Fruit fly (Drosophila melanogaster) whole organism, embryonic: ENCODE results near the gene jagn.

Source experiments
- Awh ChIP-seq: fragments of 200-800 bp; sonication (Bioruptor generic); IDR thresholded peaks from 2 replicates; pipeline ENCODE4, ENCODE4 v1.3.6; 2022; ENCODE audit warnings: missing biosample characterization, missing genetic modification characterization
- C15 ChIP-seq: fragments of 200-800 bp; sonication (Bioruptor generic); IDR thresholded peaks from 3 replicates; pipeline ENCODE4 v1.3.6; 2022; ENCODE audit warnings: missing biosample characterization, missing genetic modification characterization
- CG10462 ChIP-seq: fragments of 200-800 bp; sonication (Bioruptor generic); optimal IDR thresholded peaks from 2 replicates; lab custom pipeline; 2016; ENCODE audit warnings: missing biosample characterization, missing genetic modification characterization
- CG11560 ChIP-seq: fragments of 200-800 bp; sonication (Bioruptor generic); IDR thresholded peaks from 3 replicates; pipeline ENCODE4 v1.3.6; 2022; ENCODE audit warnings: missing biosample characterization, missing genetic modification characterization
- CG13624 ChIP-seq: fragments of 200-800 bp; sonication (Bioruptor generic); optimal IDR thresholded peaks from 2 replicates; lab custom pipeline; 2016; ENCODE audit warnings: missing biosample characterization, missing genetic modification characterization
- CG14014 ChIP-seq: fragments of 200-800 bp; sonication (Bioruptor generic); IDR thresholded peaks from 2 replicates; pipeline ENCODE4 v1.3.6; 2022; ENCODE audit warnings: missing biosample characterization, missing genetic modification characterization
- CG14050 ChIP-seq: fragments of 200-800 bp; sonication (Bioruptor generic); IDR thresholded peaks from 3 replicates; pipeline ENCODE4 v1.3.6; 2022; ENCODE audit warnings: missing biosample characterization, missing genetic modification characterization
- CG15601 ChIP-seq: fragments of 200-800 bp; sonication (Bioruptor generic); optimal IDR thresholded peaks from 3 replicates; lab custom pipeline; 2019; ENCODE audit warnings: missing biosample characterization, mild to moderate bottlenecking, missing genetic modification characterization, moderate library complexity
- CG16779 ChIP-seq: fragments of 200-800 bp; sonication (Bioruptor generic); IDR thresholded peaks from 2 replicates; pipeline ENCODE4 v1.3.6; 2022; ENCODE audit warnings: missing biosample characterization, missing genetic modification characterization
- CG18011 ChIP-seq: fragments of 200-800 bp; sonication (Bioruptor generic); optimal IDR thresholded peaks from 2 replicates; lab custom pipeline; 2017; ENCODE audit warnings: missing biosample characterization, missing genetic modification characterization, mild to moderate bottlenecking, moderate library complexity, missing genotype
- CG1832 ChIP-seq: fragments of 200-800 bp; sonication (Bioruptor generic); optimal IDR thresholded peaks from 2 replicates; lab custom pipeline; 2017; ENCODE audit warnings: missing biosample characterization, mild to moderate bottlenecking, missing genetic modification characterization, inconsistent platforms
- CG18619 ChIP-seq: fragments of 200-800 bp; sonication (Bioruptor generic); optimal IDR thresholded peaks from 3 replicates; lab custom pipeline; 2017; ENCODE audit warnings: missing biosample characterization, mild to moderate bottlenecking, missing genetic modification characterization
- CG2712 ChIP-seq: fragments of 200-800 bp; optimal IDR thresholded peaks from 3 replicates; lab custom pipeline; 2019; ENCODE audit warnings: missing biosample characterization, mild to moderate bottlenecking, missing genetic modification characterization, moderate library complexity
- CG2875 ChIP-seq: fragments of 200-800 bp; sonication (Bioruptor generic); optimal IDR thresholded peaks from 2 replicates; lab custom pipeline; 2017; ENCODE audit warnings: missing biosample characterization, mild to moderate bottlenecking, missing genetic modification characterization, missing genetic modification reagents
- CG32767 ChIP-seq: fragments of 200-800 bp; sonication (Bioruptor generic); IDR thresholded peaks from 2 replicates; pipeline ENCODE4 v1.3.6; 2022; ENCODE audit warnings: missing biosample characterization, missing genetic modification characterization
- CG3726 ChIP-seq: fragments of 200-800 bp; sonication (Bioruptor generic); IDR thresholded peaks from 3 replicates; pipeline ENCODE4, ENCODE4 v1.3.6; 2022; ENCODE audit warnings: missing biosample characterization, missing genetic modification characterization
- CG4820 ChIP-seq: fragments of 200-800 bp; sonication (Bioruptor generic); optimal IDR thresholded peaks from 3 replicates; lab custom pipeline; 2016; ENCODE audit warnings: missing biosample characterization, missing genetic modification characterization
- CG6791 ChIP-seq: fragments of 200-800 bp; sonication (Bioruptor generic); IDR thresholded peaks from 3 replicates; pipeline ENCODE4 v1.3.6; 2022; ENCODE audit warnings: missing biosample characterization, missing genetic modification characterization; ENCODE audit not compliant: partially characterized antibody
- CG9817 ChIP-seq: fragments of 200-800 bp; sonication (Bioruptor generic); optimal IDR thresholded peaks from 2 replicates; lab custom pipeline; 2018; ENCODE audit warnings: missing biosample characterization, mild to moderate bottlenecking, missing genetic modification characterization, moderate library complexity
- Dad ChIP-seq: fragments of 200-800 bp; sonication (Bioruptor generic); optimal IDR thresholded peaks from 3 replicates; lab custom pipeline; 2016; ENCODE audit warnings: missing biosample characterization, missing genetic modification characterization
- Fer1 ChIP-seq: fragments of 200-800 bp; sonication (Bioruptor generic); optimal IDR thresholded peaks from 2 replicates; lab custom pipeline; 2017; ENCODE audit warnings: missing biosample characterization, mild to moderate bottlenecking, missing genetic modification characterization
- HLH54F ChIP-seq: fragments of 200-800 bp; sonication (Bioruptor generic); optimal IDR thresholded peaks from 3 replicates; lab custom pipeline; 2016; ENCODE audit warnings: missing biosample characterization, missing genetic modification characterization
- Hr51 ChIP-seq, 2 experiments: fragments of 200-800 bp; sonication (Bioruptor generic); optimal IDR thresholded peaks; 2 replicates in 1 of 2; 3 replicates in 1 of 2; lab custom pipeline; 2016 to 2018; ENCODE audit warnings: missing biosample characterization in 2 of 2, missing genetic modification characterization in 2 of 2, mild to moderate bottlenecking in 1 of 2, moderate library complexity in 1 of 2
- NC2β ChIP-seq: fragments of 200-800 bp; sonication (Bioruptor generic); optimal IDR thresholded peaks from 2 replicates; lab custom pipeline; 2016; ENCODE audit warnings: missing biosample characterization, missing genetic modification characterization
- Side ChIP-seq: fragments of 200-800 bp; sonication (Bioruptor generic); optimal IDR thresholded peaks from 2 replicates; lab custom pipeline; 2016; ENCODE audit warnings: missing biosample characterization, missing genetic modification characterization
- Sry-β ChIP-seq: fragments of 200-800 bp; sonication (Bioruptor generic); optimal IDR thresholded peaks from 2 replicates; lab custom pipeline; 2018; ENCODE audit warnings: missing biosample characterization, mild to moderate bottlenecking, missing genetic modification characterization, moderate library complexity
- Vsx1 ChIP-seq: fragments of 200-800 bp; sonication (Bioruptor generic); optimal IDR thresholded peaks from 2 replicates; lab custom pipeline; 2017; ENCODE audit warnings: missing biosample characterization, mild to moderate bottlenecking, missing genetic modification characterization, missing genetic modification reagents
- Xbp1 ChIP-seq: fragments of 200-800 bp; sonication (Bioruptor generic); optimal IDR thresholded peaks from 3 replicates; lab custom pipeline; 2016; ENCODE audit warnings: missing biosample characterization, mild to moderate bottlenecking, missing genetic modification characterization
- ase ChIP-seq: fragments of 200-800 bp; sonication (Bioruptor generic); IDR thresholded peaks from 3 replicates; pipeline ENCODE4 v1.3.6; 2022; ENCODE audit warnings: missing biosample characterization, missing genetic modification characterization
- cas ChIP-seq: fragments of 200-800 bp; sonication (Bioruptor generic); IDR thresholded peaks from 2 replicates; pipeline ENCODE4 v1.3.6; 2022; ENCODE audit warnings: missing biosample characterization, missing genetic modification characterization
- cg ChIP-seq: fragments of 200-800 bp; sonication (Bioruptor generic); optimal IDR thresholded peaks from 3 replicates; lab custom pipeline; 2019; ENCODE audit warnings: missing biosample characterization, mild to moderate bottlenecking, missing genetic modification characterization, moderate library complexity
- chinmo ChIP-seq: fragments of 200-800 bp; sonication (Bioruptor generic); IDR thresholded peaks from 4 replicates; pipeline ENCODE4 v1.3.6; 2022; ENCODE audit warnings: missing biosample characterization, missing genetic modification characterization; ENCODE audit not compliant: partially characterized antibody
- fd64A ChIP-seq: fragments of 200-800 bp; sonication (Bioruptor generic); optimal IDR thresholded peaks from 3 replicates; lab custom pipeline; 2018; ENCODE audit warnings: missing biosample characterization, mild to moderate bottlenecking, missing genetic modification characterization
- ftz-f1 ChIP-seq: fragments of 200-800 bp; sonication (Bioruptor generic); optimal IDR thresholded peaks from 2 replicates; lab custom pipeline; 2016; ENCODE audit warnings: missing biosample characterization, missing genetic modification characterization
- grn ChIP-seq: fragments of 200-800 bp; sonication (Bioruptor generic); optimal IDR thresholded peaks from 3 replicates; lab custom pipeline; 2017; ENCODE audit warnings: missing biosample characterization, missing genetic modification characterization
- h ChIP-seq: fragments of >200 bp; optimal IDR thresholded peaks from 2 replicates; lab custom pipeline; 2017
- hb ChIP-seq: fragments of 200-800 bp; sonication (Bioruptor generic); IDR thresholded peaks from 3 replicates; pipeline ENCODE4 v1.3.6; 2022; ENCODE audit warnings: missing biosample characterization, missing genetic modification characterization; ENCODE audit not compliant: partially characterized antibody
- hbn ChIP-seq: fragments of 200-800 bp; sonication (Bioruptor generic); IDR thresholded peaks from 2 replicates; pipeline ENCODE4 v1.3.6; 2022; ENCODE audit warnings: missing biosample characterization, missing genetic modification characterization; ENCODE audit not compliant: partially characterized antibody
- jumu ChIP-seq: fragments of 200-800 bp; sonication (Bioruptor generic); optimal IDR thresholded peaks from 3 replicates; lab custom pipeline; 2016; ENCODE audit warnings: missing biosample characterization, missing genetic modification characterization
- maf-S ChIP-seq: fragments of 200-800 bp; sonication (Bioruptor generic); optimal IDR thresholded peaks from 2 replicates; lab custom pipeline; 2016; ENCODE audit warnings: missing biosample characterization, missing genetic modification characterization
- org-1 ChIP-seq: fragments of 200-800 bp; sonication (Bioruptor generic); optimal IDR thresholded peaks from 2 replicates; lab custom pipeline; 2017; ENCODE audit warnings: missing biosample characterization, missing genetic modification characterization
- pb ChIP-seq: fragments of 200-800 bp; sonication (Bioruptor generic); optimal IDR thresholded peaks from 3 replicates; lab custom pipeline; 2016; ENCODE audit warnings: missing biosample characterization, missing genetic modification characterization
- psq ChIP-seq: fragments of 200-800 bp; sonication (Bioruptor generic); optimal IDR thresholded peaks from 2 replicates; lab custom pipeline; 2017; ENCODE audit warnings: missing biosample characterization, missing genetic modification characterization
- pum ChIP-seq: fragments of 200-800 bp; sonication (Bioruptor generic); optimal IDR thresholded peaks from 2 replicates; lab custom pipeline; 2016; ENCODE audit warnings: missing biosample characterization, missing genetic modification characterization
- ranshi ChIP-seq: fragments of 200-800 bp; sonication (Bioruptor generic); IDR thresholded peaks from 2 replicates; pipeline ENCODE4 v1.3.6; 2022; ENCODE audit warnings: missing biosample characterization, missing genetic modification characterization
- sens ChIP-seq: fragments of 200-800 bp; sonication (Bioruptor generic); peaks from one replicate; lab custom pipeline; 2016; ENCODE audit warnings: missing biosample characterization, missing genetic modification characterization
- sim ChIP-seq: fragments of 200-800 bp; sonication (Bioruptor generic); IDR thresholded peaks from 2 replicates; pipeline ENCODE4 v1.3.6; 2022; ENCODE audit warnings: missing biosample characterization, missing genetic modification characterization
- vnd ChIP-seq: fragments of 200-800 bp; sonication (Bioruptor generic); IDR thresholded peaks from 3 replicates; pipeline ENCODE4 v1.3.6; 2022; ENCODE audit warnings: missing biosample characterization, missing genetic modification characterization; ENCODE audit not compliant: partially characterized antibody

The jagn gene

DNA sequence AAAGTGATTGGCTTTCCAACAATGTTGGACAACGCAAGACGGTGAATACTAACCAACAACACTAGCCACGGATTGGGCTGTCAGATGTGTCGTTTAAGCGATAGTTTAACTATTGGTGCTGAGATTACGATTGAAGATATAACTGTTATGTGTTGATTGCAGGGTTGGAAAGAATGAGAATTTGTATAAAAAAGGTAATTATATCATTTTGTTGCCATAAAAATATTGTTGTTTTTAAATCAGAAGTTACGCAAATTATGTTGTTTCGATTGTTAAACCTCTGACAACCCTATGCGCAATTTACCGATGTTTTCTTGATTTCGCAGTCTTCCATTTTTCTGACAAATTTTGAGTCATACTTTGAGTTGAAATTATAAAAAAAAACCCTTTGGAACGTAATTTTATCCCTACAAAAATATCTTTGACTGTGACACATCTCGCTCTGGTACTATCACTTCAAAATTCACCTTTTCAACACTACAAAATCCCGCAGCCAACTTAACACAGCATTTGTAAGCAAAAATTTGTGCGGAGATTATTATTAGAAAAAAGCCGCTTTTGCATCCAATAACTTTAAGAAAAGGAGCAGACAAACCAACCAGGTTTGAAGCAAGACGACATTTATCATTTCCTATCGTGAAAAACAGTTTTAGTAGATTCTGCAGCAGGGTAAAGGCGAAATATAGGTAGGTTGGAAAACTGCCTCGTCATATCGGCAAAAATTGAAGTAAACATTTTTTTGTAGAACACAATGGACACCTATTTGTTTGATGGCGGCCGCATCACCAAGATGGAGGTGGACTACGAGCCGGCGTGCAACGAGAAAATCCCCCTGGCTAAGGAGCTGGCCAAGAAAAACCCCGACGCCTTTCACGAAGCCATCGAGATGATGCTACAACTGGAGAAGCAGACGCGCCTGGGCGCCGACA, 10.2 kb downstream of the jagn start, which contains the start of the genes Hat1 and Rpn5 (continued):
- TF ChIP-seq grn (GFP tag; lab: Kevin White, UChicago) (peak; percentile 70), hb (GFP tag; lab: Robert Waterston, UW) (peak; percentile 63; the same call in 2 of the 3 replicates), maf-S (GFP tag; lab: Kevin White, UChicago) (peak; percentile 88), HLH54F (GFP tag; lab: Kevin White, UChicago) (peak; percentile 94), CG4820 (GFP tag; lab: Kevin White, UChicago) (peak; percentile 85), ftz-f1 (GFP tag; lab: Kevin White, UChicago) (peak; percentile 4), Xbp1 (peak; percentile 90), CG15601 (tag; lab: Kevin White, UChicago) (peak; percentile 53), vnd (GFP tag; lab: Robert Waterston, UW) (peak; percentile 54; the same call in 1 of the 3 replicates), C15 (GFP tag; lab: Robert Waterston, UW) (no peak), CG10462 (peak; percentile 23), CG14050 (no peak; the same call in 2 of the 3 replicates), NC2β (peak; percentile 79), ranshi (GFP tag; lab: Robert Waterston, UW) (peak; percentile 28; the same call in 1 of the 2 replicates), cas (GFP tag; lab: Robert Waterston, UW) (0 out of 2 replicates have a peak, but pooled peaks have one; percentile 21), CG2712 (tag; lab: Kevin White, UChicago) (peak; percentile 82), jumu (peak; percentile 87), CG9817 (peak; percentile 76), Vsx1 (GFP tag; lab: Kevin White, UChicago) (peak; percentile 49), CG13624 (peak; percentile 95), Hr51 (GFP tag; optimal IDR thresholded peaks at IDR 0.05; lab: Kevin White, UChicago) (peak; percentile 66 to 76), cg (GFP tag; lab: Kevin White, UChicago) (no peak), CG18011 (GFP tag; lab: Kevin White, UChicago) (peak; percentile 69), ase (peak; percentile 51; the same call in 1 of the 3 replicates), Dad (GFP tag; lab: Kevin White, UChicago) (peak; percentile 88), CG32767 (GFP tag; lab: Robert Waterston, UW) (no peak), Sry-β (GFP tag; lab: Kevin White, UChicago) (peak; percentile 90), pb (GFP tag; lab: Kevin White, UChicago) (peak; percentile 78), CG2875 (GFP tag; lab: Kevin White, UChicago) (peak; percentile 35), h (no peak), org-1 (GFP tag; lab: Kevin White, UChicago) (peak; percentile 48), chinmo (no peak), hbn (GFP tag; lab: Robert Waterston, UW) (peak; percentile 71), Fer1 (GFP tag; lab: Kevin White, UChicago) (peak; percentile 52), CG6791 (GFP tag; lab: Robert Waterston, UW) (peak; percentile 64; the same call in 1 of the 3 replicates), CG1832 (GFP tag; lab: Kevin White, UChicago) (no peak), CG18619 (peak; percentile 81), CG11560 (tag; lab: Robert Waterston, UW) (peak; percentile 53; the same call in 1 of the 3 replicates), sim (GFP tag; lab: Robert Waterston, UW) (no peak), pum (GFP tag; lab: Kevin White, UChicago) (peak; percentile 93), psq (GFP tag; lab: Kevin White, UChicago) (peak; percentile 49), Side (GFP tag; lab: Kevin White, UChicago) (peak; percentile 90), CG16779 (GFP tag; lab: Robert Waterston, UW) (peak; percentile 46; the same call in 1 of the 2 replicates), CG3726 (GFP tag; lab: Robert Waterston, UW) (no peak), fd64A (GFP tag; lab: Kevin White, UChicago) (no peak), sens (GFP tag; lab: Kevin White, UChicago) (peak; percentile 98), CG14014 (peak; percentile 61; the same call in 1 of the 2 replicates), Awh (no peak)
